Fruit fly (Drosophila melanogaster) whole organism, wandering third instar larva: ENCODE measurements around the gene CG34347.

ENCODE experiments used
- Abd-B ChIP-seq: fragments of >200 bp; optimal IDR thresholded peaks from 2 replicates; lab custom pipeline; 2017; ENCODE audit warnings: missing biosample characterization, missing genetic modification characterization
- CG9705 ChIP-seq: fragments of 200-800 bp; sonication (Bioruptor generic); optimal IDR thresholded peaks from 2 replicates; lab custom pipeline; 2018; ENCODE audit warnings: missing biosample characterization, mild to moderate bottlenecking, missing genetic modification characterization
- CrebA ChIP-seq: fragments of 200-800 bp; sonication (Bioruptor generic); optimal IDR thresholded peaks from 2 replicates; lab custom pipeline; 2016; ENCODE audit warnings: missing biosample characterization, mild to moderate bottlenecking, missing genetic modification characterization, borderline replicate concordance
- Dfd ChIP-seq: fragments of >200 bp; optimal IDR thresholded peaks from 2 replicates; lab custom pipeline; 2017; ENCODE audit warnings: missing biosample characterization, missing genetic modification characterization
- GATAd ChIP-seq: sonication (Bioruptor generic); optimal IDR thresholded peaks from 2 replicates; lab custom pipeline; 2016; ENCODE audit warnings: missing biosample characterization, missing genetic modification characterization
- HLH106 ChIP-seq: fragments of 200-800 bp; optimal IDR thresholded peaks from 3 replicates; lab custom pipeline; 2019; ENCODE audit warnings: missing biosample characterization, mild to moderate bottlenecking, missing genetic modification characterization, moderate library complexity
- Hnf4 ChIP-seq: fragments of 200-800 bp; sonication (Bioruptor generic); optimal IDR thresholded peaks from 2 replicates; lab custom pipeline; 2016; ENCODE audit warnings: missing biosample characterization, mild to moderate bottlenecking, missing genetic modification characterization
- Hr78 ChIP-seq: fragments of >200 bp; optimal IDR thresholded peaks from 2 replicates; lab custom pipeline; 2017; ENCODE audit warnings: missing biosample characterization, missing genetic modification characterization
- Hr83 ChIP-seq: fragments of 200-300 bp; sonication (Bioruptor generic); optimal IDR thresholded peaks from 2 replicates; lab custom pipeline; 2016; ENCODE audit warnings: missing biosample characterization, mild to moderate bottlenecking, missing genetic modification characterization, moderate library complexity; ENCODE audit not compliant: poor library complexity, severe bottlenecking
- Jra ChIP-seq: sonication (Bioruptor generic); optimal IDR thresholded peaks from 2 replicates; lab custom pipeline; 2016; ENCODE audit warnings: missing biosample characterization, missing genetic modification characterization
- Mio ChIP-seq: sonication (Bioruptor generic); optimal IDR thresholded peaks from 2 replicates; lab custom pipeline; 2016; ENCODE audit warnings: missing biosample characterization, missing genetic modification characterization
- Myc ChIP-seq: fragments of >200 bp; optimal IDR thresholded peaks from 2 replicates; lab custom pipeline; 2017
- N ChIP-seq: fragments of >200 bp; optimal IDR thresholded peaks from 2 replicates; lab custom pipeline; 2018; ENCODE audit warnings: missing biosample characterization, missing external identifiers, missing genetic modification characterization
- OdsH ChIP-seq: fragments of 200-800 bp; sonication (Bioruptor generic); optimal IDR thresholded peaks from 2 replicates; lab custom pipeline; 2016; ENCODE audit warnings: missing biosample characterization, mild to moderate bottlenecking, missing genetic modification characterization
- Rel ChIP-seq, 2 experiments: fragments of 200-800 bp; sonication (Bioruptor generic) in 1 of 2; optimal IDR thresholded peaks; 2 replicates in 1 of 2; 3 replicates in 1 of 2; lab custom pipeline; 2016 to 2019; ENCODE audit warnings: mild to moderate bottlenecking in 2 of 2, missing biosample characterization in 2 of 2, missing genetic modification characterization in 2 of 2, moderate library complexity in 1 of 2
- Sp1 ChIP-seq: fragments of 200-800 bp; sonication (Bioruptor generic); optimal IDR thresholded peaks from 3 replicates; lab custom pipeline; 2019; ENCODE audit warnings: missing biosample characterization, mild to moderate bottlenecking, missing genetic modification characterization, moderate library complexity
- Vsx2 ChIP-seq: fragments of 200-300, 225-300 bp; sonication (Bioruptor generic); optimal IDR thresholded peaks from 2 replicates; lab custom pipeline; 2018; ENCODE audit warnings: missing biosample characterization, missing genetic modification characterization; ENCODE audit not compliant: partially characterized antibody
- br ChIP-seq: fragments of 200-800 bp; sonication (Bioruptor generic); optimal IDR thresholded peaks from 2 replicates; lab custom pipeline; 2016; ENCODE audit warnings: missing biosample characterization, missing genetic modification characterization
- brk ChIP-seq: fragments of 200-800 bp; sonication (Bioruptor generic); optimal IDR thresholded peaks from 2 replicates; lab custom pipeline; 2016; ENCODE audit warnings: missing biosample characterization, mild to moderate bottlenecking, missing genetic modification characterization
- dl ChIP-seq, 2 experiments: fragments of 175-275, 200-275 bp in 1 of 2; fragments of 200-275 bp in 1 of 2; sonication (Bioruptor generic); optimal IDR thresholded peaks; lab custom pipeline; 2018; ENCODE audit warnings: mild to moderate bottlenecking in 2 of 2, missing biosample characterization in 2 of 2, missing genetic modification characterization in 2 of 2, moderate library complexity in 2 of 2; ENCODE audit not compliant: partially characterized antibody in 2 of 2, insufficient read depth in 1 of 2
- dmrt93B ChIP-seq: fragments of 200-800 bp; sonication (Bioruptor generic); optimal IDR thresholded peaks from 2 replicates; lab custom pipeline; 2018; ENCODE audit warnings: missing biosample characterization, mild to moderate bottlenecking, missing genetic modification characterization
- dsf ChIP-seq: sonication (Bioruptor generic); optimal IDR thresholded peaks from 2 replicates; lab custom pipeline; 2016; ENCODE audit warnings: missing biosample characterization, missing genetic modification characterization, borderline replicate concordance
- ey ChIP-seq: fragments of 200-800 bp; sonication (Bioruptor generic); optimal IDR thresholded peaks from 2 replicates; lab custom pipeline; 2016; ENCODE audit warnings: missing biosample characterization, missing genetic modification characterization
- foxo ChIP-seq, 2 experiments: fragments of 200-800 bp; sonication (Bioruptor generic); optimal IDR thresholded peaks; 2 replicates in 1 of 2; 3 replicates in 1 of 2; lab custom pipeline; 2016 to 2017; ENCODE audit warnings: missing biosample characterization in 2 of 2, missing genetic modification characterization in 2 of 2
- fru ChIP-seq: fragments of 200-800 bp; sonication (Bioruptor generic); optimal IDR thresholded peaks from 3 replicates; lab custom pipeline; 2016; ENCODE audit warnings: missing biosample characterization, mild to moderate bottlenecking, missing genetic modification characterization
- h ChIP-seq: fragments of 200-800 bp; sonication (Bioruptor generic); optimal IDR thresholded peaks from 3 replicates; lab custom pipeline; 2016; ENCODE audit warnings: missing biosample characterization, mild to moderate bottlenecking, missing genetic modification characterization
- jim ChIP-seq: fragments of 175-275, 200-325 bp; sonication (Bioruptor generic); optimal IDR thresholded peaks from 2 replicates; lab custom pipeline; 2016; ENCODE audit warnings: missing biosample characterization, mild to moderate bottlenecking, missing genetic modification characterization
- pan ChIP-seq: fragments of >200 bp; optimal IDR thresholded peaks from 2 replicates; lab custom pipeline; 2017
- psq ChIP-seq: fragments of 200-800 bp; sonication (Bioruptor generic); optimal IDR thresholded peaks from 3 replicates; lab custom pipeline; 2017; ENCODE audit warnings: missing biosample characterization, mild to moderate bottlenecking, missing genetic modification characterization, moderate library complexity
- rgr ChIP-seq: fragments of 200-800 bp; sonication (Bioruptor generic); optimal IDR thresholded peaks from 3 replicates; lab custom pipeline; 2016; ENCODE audit warnings: missing biosample characterization, mild to moderate bottlenecking, missing genetic modification characterization
- sage ChIP-seq: fragments of 200-800 bp; sonication (Bioruptor generic); optimal IDR thresholded peaks from 2 replicates; lab custom pipeline; 2016; ENCODE audit warnings: missing biosample characterization, mild to moderate bottlenecking, missing genetic modification characterization
- sv ChIP-seq: fragments of 200-800 bp; sonication (Bioruptor generic); optimal IDR thresholded peaks from 3 replicates; lab custom pipeline; 2016; ENCODE audit warnings: missing biosample characterization, missing genetic modification characterization
- tai ChIP-seq: sonication (Bioruptor generic); optimal IDR thresholded peaks from 2 replicates; lab custom pipeline; 2016; ENCODE audit warnings: missing biosample characterization, missing genetic modification characterization
- usp ChIP-seq: fragments of >200 bp; optimal IDR thresholded peaks from 2 replicates; lab custom pipeline; 2017; ENCODE audit warnings: missing biosample characterization, missing genetic modification characterization
- woc ChIP-seq: sonication (Bioruptor generic); optimal IDR thresholded peaks from 2 replicates; lab custom pipeline; 2016; ENCODE audit warnings: missing biosample characterization, mild to moderate bottlenecking, missing genetic modification characterization

The CG34347 gene

DNA sequence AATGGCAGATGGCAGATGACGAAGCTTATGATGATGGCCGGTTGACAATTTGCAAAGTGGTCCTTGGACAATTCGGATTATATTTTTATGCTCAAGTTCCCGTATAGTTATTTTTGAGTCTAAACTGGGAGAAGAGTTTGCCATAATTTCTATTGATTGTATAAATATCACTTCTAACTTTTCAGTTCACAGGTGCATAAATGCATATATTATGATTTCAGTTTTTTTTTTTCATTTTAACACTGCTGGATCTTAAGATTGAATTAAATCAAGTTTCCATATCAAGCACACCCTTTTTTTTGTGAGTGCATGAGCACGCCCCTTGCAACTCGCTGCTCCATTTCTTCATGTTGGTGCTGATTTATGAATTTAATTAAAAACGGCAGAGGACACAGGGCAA is 14.0 kb upstream of the CG34347 start:
- TF ChIP-seq psq (GFP tag; lab: Kevin White, UChicago) (peak; percentile 21), OdsH (GFP tag; lab: Kevin White, UChicago) (peak; percentile 52), fru (GFP tag; lab: Kevin White, UChicago) (peak; percentile 55), ey (GFP tag; lab: Kevin White, UChicago) (peak; percentile 57), pan (lab: Kevin White, UChicago) (no peak), HLH106 (tag; lab: Kevin White, UChicago) (peak; percentile 32), Sp1 (GFP tag; lab: Kevin White, UChicago) (peak; percentile 32), foxo (GFP tag; optimal IDR thresholded peaks at IDR 0.05; lab: Kevin White, UChicago) (peak in 1 of 2 experiments; percentile 53), rgr (GFP tag; lab: Kevin White, UChicago) (peak; percentile 60), h (GFP tag; lab: Kevin White, UChicago) (peak; percentile 6), N (GFP tag; lab: Kevin White, UChicago) (no peak), woc (GFP tag; lab: Kevin White, UChicago) (peak; percentile 24), Jra (GFP tag; lab: Kevin White, UChicago) (no peak), Rel (GFP tag; optimal IDR thresholded peaks at IDR 0.05; lab: Kevin White, UChicago) (no peak), Rel (tag; optimal IDR thresholded peaks at IDR 0.05; lab: Kevin White, UChicago) (no peak), br (peak; percentile 24), dl (GFP tag; optimal IDR thresholded peaks at IDR 0.05; lab: Kevin White, UChicago; ENCODE audit: insufficient read depth in 1 of 2, partially characterized antibody in 2 of 2) (no peak), Hr78 (GFP tag; lab: Kevin White, UChicago) (no peak), Myc (lab: Kevin White, UChicago) (no peak)
- TF ChIP-seq, all 38 proteins: peak for 11

DNA sequence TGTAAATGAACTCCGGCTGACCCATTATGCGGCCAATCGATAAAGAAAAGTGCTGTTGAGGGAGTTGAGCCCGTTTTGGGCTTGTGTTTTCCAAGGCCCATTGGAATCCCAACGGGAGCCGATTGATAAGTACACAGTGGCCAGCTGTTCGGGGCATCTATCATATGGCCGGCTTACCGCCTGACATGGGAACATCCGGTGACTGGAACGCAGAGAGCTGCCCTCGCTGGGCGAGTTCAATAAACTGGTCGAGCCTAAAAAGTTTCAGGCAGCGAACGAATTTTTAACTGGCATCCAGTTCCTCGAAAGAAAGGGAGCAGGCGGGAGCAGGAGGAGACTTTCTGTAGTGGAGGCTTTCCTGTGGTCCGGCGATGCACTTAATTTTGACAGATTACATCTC is 9.4 kb upstream of the CG34347 start:
- peak; percentile 30 for TF ChIP-seq Vsx2
- TF ChIP-seq dsf (GFP tag; lab: Kevin White, UChicago), result no peak
- TF ChIP-seq, all 38 proteins: peak for 1

DNA sequence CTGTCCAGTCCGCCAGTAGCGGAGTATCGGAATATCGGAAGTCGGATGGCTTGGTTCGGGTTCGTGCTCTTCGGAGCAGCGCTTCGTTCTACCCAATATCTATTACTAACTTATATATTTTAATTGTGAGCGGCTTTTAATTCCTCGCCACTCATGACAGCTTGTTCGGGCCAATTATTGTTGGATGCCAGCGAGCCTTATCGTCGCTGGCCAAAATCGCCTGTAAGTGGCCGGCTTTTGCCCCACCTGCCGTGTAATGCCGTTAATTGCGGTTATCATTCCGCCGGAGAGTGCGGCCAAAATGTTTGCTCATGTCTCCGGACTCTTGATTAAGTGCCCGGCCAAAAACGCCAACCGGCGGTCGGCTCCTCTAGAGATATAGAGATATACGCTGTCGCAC is 5.7 kb upstream of the CG34347 start, which contains the start of gene pHCl-2:
Gene pHCl-2 (minus strand): TSS at position 101 of the 400 bp plus-strand sequence.
- TF ChIP-seq dmrt93B (GFP tag; lab: Kevin White, UChicago) (no peak), woc (GFP tag; lab: Kevin White, UChicago) (no peak), sv (GFP tag; lab: Kevin White, UChicago) (no peak), dl (GFP tag; optimal IDR thresholded peaks at IDR 0.05; lab: Kevin White, UChicago; ENCODE audit: insufficient read depth in 1 of 2, partially characterized antibody in 2 of 2) (no peak), N (GFP tag; lab: Kevin White, UChicago) (no peak), sage (GFP tag; lab: Kevin White, UChicago) (no peak)

DNA sequence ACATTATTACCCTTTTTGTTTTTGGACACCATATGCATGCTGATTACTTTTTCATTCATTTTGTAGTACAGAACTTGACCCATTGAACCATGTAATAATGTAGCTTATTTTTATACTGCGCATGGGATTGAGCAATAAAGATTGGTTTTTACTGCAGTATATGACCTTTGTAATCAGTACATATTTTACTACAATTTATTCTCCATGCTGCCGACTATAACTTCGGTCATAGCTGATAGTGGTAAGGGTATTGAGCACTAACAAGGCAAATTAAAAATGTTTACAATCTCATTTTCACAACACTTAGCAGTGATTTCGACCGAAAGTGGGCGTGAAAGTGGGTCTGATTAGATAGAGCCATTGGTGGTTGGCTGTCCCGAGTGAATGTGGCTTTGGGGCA is 4.5 kb upstream of the CG34347 start:
- TF ChIP-seq ey (GFP tag; lab: Kevin White, UChicago) (no peak), psq (GFP tag; lab: Kevin White, UChicago) (no peak), dsf (GFP tag; lab: Kevin White, UChicago) (no peak), fru (GFP tag; lab: Kevin White, UChicago) (no peak), tai (GFP tag; lab: Kevin White, UChicago) (no peak), Mio (GFP tag; lab: Kevin White, UChicago) (no peak), brk (no peak), sage (GFP tag; lab: Kevin White, UChicago) (no peak), Hr78 (GFP tag; lab: Kevin White, UChicago) (no peak), rgr (GFP tag; lab: Kevin White, UChicago) (no peak)

DNA sequence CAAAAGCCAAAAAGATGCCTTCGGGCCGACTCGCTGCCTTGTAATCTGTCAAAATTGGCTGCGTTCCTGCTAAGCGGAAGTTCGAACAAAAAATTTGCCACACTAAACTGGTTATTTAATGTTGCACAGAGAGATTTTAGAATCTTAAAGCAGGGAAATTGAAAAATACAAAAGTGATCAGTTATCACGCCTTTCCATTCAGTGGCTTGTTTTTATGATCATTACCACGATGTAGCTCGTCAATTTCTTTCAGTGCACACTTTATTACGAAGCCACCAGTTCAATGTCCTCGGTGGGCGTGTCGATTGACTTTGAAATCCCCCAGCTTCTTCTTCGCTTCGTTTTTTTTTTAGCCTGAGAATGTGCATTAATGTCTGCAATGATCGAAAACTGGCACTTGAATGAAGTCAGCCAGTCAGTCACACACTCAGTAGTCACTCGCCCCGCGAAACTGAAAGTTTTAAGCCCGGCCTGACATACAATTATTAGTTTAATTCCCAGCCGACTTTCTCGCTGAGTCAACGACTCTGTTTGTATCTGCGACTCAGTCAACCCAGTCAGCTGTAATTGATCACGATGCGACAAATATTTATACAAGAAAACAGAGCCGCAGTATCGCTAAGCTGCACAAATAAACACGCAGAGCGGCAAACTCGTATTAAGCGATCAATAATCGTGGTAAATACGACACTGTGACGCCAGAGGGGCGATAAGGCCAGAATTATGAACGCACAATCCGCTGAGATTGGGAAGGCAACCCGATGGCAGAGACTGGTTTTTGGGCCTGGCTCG is 1.9 kb upstream of the CG34347 start:
- TF ChIP-seq Mio (GFP tag; lab: Kevin White, UChicago), result no peak
- TF ChIP-seq Abd-B, result no peak
- TF ChIP-seq Jra (GFP tag; lab: Kevin White, UChicago), result peak; percentile 54
- no peak for TF ChIP-seq GATAd (GFP tag; lab: Kevin White, UChicago)
- TF ChIP-seq h (GFP tag; lab: Kevin White, UChicago), result peak; percentile 81
- peak; percentile 62 for TF ChIP-seq psq (GFP tag; lab: Kevin White, UChicago)
- peak; percentile 41 for TF ChIP-seq CG9705 (GFP tag; lab: Kevin White, UChicago)
- no peak for TF ChIP-seq usp (GFP tag; lab: Kevin White, UChicago)
- peak; percentile 80 for TF ChIP-seq Sp1 (GFP tag; lab: Kevin White, UChicago)
- TF ChIP-seq sv (GFP tag; lab: Kevin White, UChicago), result no peak
- TF ChIP-seq br, result peak; percentile 82
- peak; percentile 67 for TF ChIP-seq woc (GFP tag; lab: Kevin White, UChicago)
- TF ChIP-seq Rel (GFP tag; optimal IDR thresholded peaks at IDR 0.05; lab: Kevin White, UChicago), result no peak
- TF ChIP-seq Rel (tag; optimal IDR thresholded peaks at IDR 0.05; lab: Kevin White, UChicago), result peak; percentile 4
- no peak for TF ChIP-seq Hr78 (GFP tag; lab: Kevin White, UChicago)
- no peak for TF ChIP-seq Myc (lab: Kevin White, UChicago)
- no peak for TF ChIP-seq tai (GFP tag; lab: Kevin White, UChicago)
- TF ChIP-seq jim (GFP tag; lab: Kevin White, UChicago), result no peak
- no peak for TF ChIP-seq dsf (GFP tag; lab: Kevin White, UChicago)
- peak; percentile 53 for TF ChIP-seq dmrt93B (GFP tag; lab: Kevin White, UChicago)
- peak; percentile 56 for TF ChIP-seq Hnf4
- no peak for TF ChIP-seq Hr83 (GFP tag; lab: Kevin White, UChicago)
- TF ChIP-seq CrebA (GFP tag; lab: Kevin White, UChicago), result no peak
- no peak for TF ChIP-seq dl (GFP tag; optimal IDR thresholded peaks at IDR 0.05; lab: Kevin White, UChicago; ENCODE audit: insufficient read depth in 1 of 2, partially characterized antibody in 2 of 2)
- TF ChIP-seq Dfd (GFP tag; lab: Kevin White, UChicago), result no peak
- TF ChIP-seq foxo (GFP tag; optimal IDR thresholded peaks at IDR 0.05; lab: Kevin White, UChicago), result peak in 1 of 2 experiments; percentile 81
- TF ChIP-seq pan (lab: Kevin White, UChicago), result no peak
